Worm (Caenorhabditis elegans) whole organism, L4 larva: ENCODE data around the gene str-221.

ENCODE experiments used
- D1046.2 ChIP-seq: fragments of 200-800 bp; sonication (Bioruptor generic); IDR thresholded peaks from 2 replicates; pipeline ENCODE4 v1.3.6; 2022; ENCODE audit warnings: missing genetic modification characterization, missing compliant biosample characterization
- F26F4.8 ChIP-seq: fragments of 200-800 bp; sonication (Bioruptor generic); conservative IDR thresholded peaks from 2 replicates; pipeline ENCODE4 v1.3.6; 2022; ENCODE audit warnings: missing genetic modification characterization, missing compliant biosample characterization
- F44E2.7 ChIP-seq: fragments of 200-800 bp; sonication (Bioruptor generic); IDR thresholded peaks from 2 replicates; pipeline ENCODE4 v2.1.2; 2022; ENCODE audit warnings: missing genetic modification characterization, missing compliant biosample characterization
- R02D3.7 ChIP-seq: fragments of 150-350 bp; sonication (generic microtip); optimal IDR thresholded peaks from 3 replicates; lab custom pipeline; 2014; ENCODE audit warnings: missing biosample characterization, missing genetic modification characterization
- T26A8.4 ChIP-seq: fragments of 200-800 bp; sonication (Bioruptor generic); IDR thresholded peaks from 2 replicates; pipeline ENCODE4 v1.3.6; 2022; ENCODE audit warnings: missing genetic modification characterization, missing compliant biosample characterization
- Y48G9A.11 ChIP-seq: fragments of 200-800 bp; sonication (Bioruptor generic); IDR thresholded peaks from 2 replicates; pipeline ENCODE4 v1.3.6; 2022; ENCODE audit warnings: missing genetic modification reagents, missing genetic modification characterization, missing compliant biosample characterization
- Y75B8A.6 ChIP-seq: fragments of 200-800 bp; sonication (Bioruptor generic); IDR thresholded peaks from 2 replicates; pipeline ENCODE4 v1.3.6; 2022; ENCODE audit warnings: missing genetic modification reagents, missing genetic modification characterization, missing compliant biosample characterization
- aha-1 ChIP-seq: fragments of 150-350 bp; peaks from one replicate; lab custom pipeline; 2014; ENCODE audit warnings: missing biosample characterization, missing genetic modification characterization
- ama-1 ChIP-seq: fragments of 150-350 bp; optimal IDR thresholded peaks from 2 replicates; lab custom pipeline; 2014; ENCODE audit warnings: inconsistent platforms, mixed read lengths
- ceh-62 ChIP-seq: sonication (generic microtip); optimal IDR thresholded peaks from 2 replicates; lab custom pipeline; 2017; ENCODE audit warnings: missing biosample characterization, missing genetic modification characterization
- ces-1 ChIP-seq: fragments of 150-350 bp; sonication (generic microtip); optimal IDR thresholded peaks from 4 replicates; lab custom pipeline; 2014; ENCODE audit warnings: missing biosample characterization, missing genetic modification reagents, missing genetic modification characterization
- daf-16 ChIP-seq, 3 experiments: sonication (generic microtip); optimal IDR thresholded peaks; 2 replicates each; lab custom pipeline; 2016 to 2017; ENCODE audit warnings: missing genetic modification characterization in 3 of 3, missing genetic modification reagents in 3 of 3, mild to moderate bottlenecking in 2 of 3, missing compliant biosample characterization in 2 of 3, missing biosample characterization in 1 of 3, moderate library complexity in 1 of 3
- daf-19 ChIP-seq: fragments of 200-800 bp; sonication (Bioruptor generic); conservative IDR thresholded peaks from 2 replicates; pipeline ENCODE4 v1.3.6; 2022; ENCODE audit warnings: missing genetic modification characterization, missing compliant biosample characterization
- dmd-6 ChIP-seq: fragments of 200-800 bp; sonication (Bioruptor generic); IDR thresholded peaks from 2 replicates; pipeline ENCODE4 v1.3.6; 2022; ENCODE audit warnings: missing genetic modification reagents, missing genetic modification characterization, missing compliant biosample characterization
- dve-1 ChIP-seq: sonication (generic microtip); optimal IDR thresholded peaks from 2 replicates; lab custom pipeline; 2017; ENCODE audit warnings: antibody characterized with exemption, mild to moderate bottlenecking, missing genetic modification characterization, missing compliant biosample characterization; ENCODE audit not compliant: insufficient read depth
- egl-27 ChIP-seq: sonication (generic microtip); optimal IDR thresholded peaks from 3 replicates; lab custom pipeline; 2017; ENCODE audit warnings: missing biosample characterization, missing genetic modification reagents, missing genetic modification characterization
- hlh-11 ChIP-seq: fragments of 200-800 bp; sonication (Bioruptor generic); optimal IDR thresholded peaks from 2 replicates; lab custom pipeline; 2018; ENCODE audit warnings: mild to moderate bottlenecking, missing genetic modification characterization, missing compliant biosample characterization
- hlh-30 ChIP-seq: sonication (generic microtip); optimal IDR thresholded peaks from 2 replicates; lab custom pipeline; 2017; ENCODE audit warnings: antibody characterized with exemption, mild to moderate bottlenecking, missing genetic modification characterization, missing compliant biosample characterization; ENCODE audit not compliant: insufficient read depth
- jun-1 ChIP-seq: fragments of 150-350 bp; optimal IDR thresholded peaks from 2 replicates; lab custom pipeline; 2014; ENCODE audit warnings: missing biosample characterization, missing genetic modification reagents, missing genetic modification characterization
- lim-7 ChIP-seq: fragments of 200-800 bp; sonication (Bioruptor generic); IDR thresholded peaks from 2 replicates; pipeline ENCODE4 v1.3.6; 2022; ENCODE audit warnings: missing genetic modification characterization, missing compliant biosample characterization
- lin-39 ChIP-seq: fragments of 150-350 bp; optimal IDR thresholded peaks from 2 replicates; lab custom pipeline; 2014; ENCODE audit warnings: missing biosample characterization, missing genetic modification reagents, missing genetic modification characterization
- lir-3 ChIP-seq: sonication (generic microtip); optimal IDR thresholded peaks from 2 replicates; lab custom pipeline; 2016; ENCODE audit warnings: mild to moderate bottlenecking, missing genetic modification characterization, missing compliant biosample characterization
- madf-9 ChIP-seq: fragments of 200-800 bp; sonication (Bioruptor generic); conservative IDR thresholded peaks from 2 replicates; pipeline ENCODE4 v1.3.6; 2022; ENCODE audit warnings: missing genetic modification reagents, missing genetic modification characterization, missing compliant biosample characterization
- mdl-1 ChIP-seq, 2 experiments: fragments of 150-350 bp in 1 of 2; sonication (generic microtip) in 1 of 2; optimal IDR thresholded peaks; 2 replicates each; lab custom pipeline; 2014 to 2017; ENCODE audit warnings: missing biosample characterization in 2 of 2, missing genetic modification characterization in 2 of 2
- mep-1 ChIP-seq: fragments of 150-350 bp; sonication (generic microtip); optimal IDR thresholded peaks from 3 replicates; lab custom pipeline; 2014; ENCODE audit warnings: missing biosample characterization, missing genetic modification characterization
- mxl-3 ChIP-seq: fragments of 200-800 bp; sonication (Bioruptor generic); optimal IDR thresholded peaks from 2 replicates; lab custom pipeline; 2018; ENCODE audit warnings: mild to moderate bottlenecking, missing genetic modification characterization, missing compliant biosample characterization
- nhr-10 ChIP-seq: fragments of 150-350 bp; optimal IDR thresholded peaks from 2 replicates; lab custom pipeline; 2014; ENCODE audit warnings: missing biosample characterization, missing genetic modification characterization
- nhr-25 ChIP-seq: sonication (generic microtip); optimal IDR thresholded peaks from 2 replicates; lab custom pipeline; 2017; ENCODE audit warnings: missing genetic modification characterization, mild to moderate bottlenecking, missing compliant biosample characterization, antibody characterized with exemption, moderate library complexity, borderline replicate concordance; ENCODE audit not compliant: insufficient read depth
- nhr-28 ChIP-seq: fragments of 150-350 bp; optimal IDR thresholded peaks from 2 replicates; lab custom pipeline; 2014; ENCODE audit warnings: missing biosample characterization, missing genetic modification characterization
- nhr-41 ChIP-seq: fragments of 200-800 bp; sonication (Bioruptor generic); IDR thresholded peaks from 2 replicates; pipeline ENCODE4 v1.3.6; 2022; ENCODE audit warnings: missing genetic modification reagents, missing genetic modification characterization, missing compliant biosample characterization
- nhr-48 ChIP-seq: sonication (generic microtip); optimal IDR thresholded peaks from 2 replicates; lab custom pipeline; 2016; ENCODE audit warnings: mild to moderate bottlenecking, missing genetic modification characterization, missing compliant biosample characterization
- nhr-76 ChIP-seq: fragments of 150-350 bp; optimal IDR thresholded peaks from 2 replicates; lab custom pipeline; 2014; ENCODE audit warnings: missing biosample characterization, missing genetic modification characterization
- nhr-77 ChIP-seq: fragments of 150-350 bp; optimal IDR thresholded peaks from 2 replicates; lab custom pipeline; 2014; ENCODE audit warnings: missing biosample characterization, missing genetic modification characterization
- php-3 ChIP-seq: fragments of 200-800 bp; sonication (Bioruptor generic); IDR thresholded peaks from 2 replicates; pipeline ENCODE4 v1.3.6; 2022; ENCODE audit warnings: missing genetic modification reagents, missing genetic modification characterization, missing compliant biosample characterization
- skn-1 ChIP-seq: fragments of 150-350 bp; optimal IDR thresholded peaks from 2 replicates; lab custom pipeline; 2014; ENCODE audit warnings: missing biosample characterization, missing genetic modification characterization
- snpc-4 ChIP-seq: fragments of 150-350 bp; optimal IDR thresholded peaks from 2 replicates; lab custom pipeline; 2014; ENCODE audit warnings: missing biosample characterization, missing genetic modification characterization
- spr-1 ChIP-seq: sonication (generic microtip); optimal IDR thresholded peaks from 2 replicates; lab custom pipeline; 2016; ENCODE audit warnings: mild to moderate bottlenecking, missing genetic modification characterization, missing compliant biosample characterization
- tra-1 ChIP-seq: fragments of 200-800 bp; sonication (Bioruptor generic); IDR thresholded peaks from 2 replicates; pipeline ENCODE4 v1.3.6; 2022; ENCODE audit warnings: missing genetic modification reagents, missing genetic modification characterization, missing compliant biosample characterization
- unc-130 ChIP-seq: sonication (generic microtip); optimal IDR thresholded peaks from 2 replicates; lab custom pipeline; 2016; ENCODE audit warnings: missing genetic modification reagents, missing genetic modification characterization, missing compliant biosample characterization
- unc-39 ChIP-seq: sonication (generic microtip); optimal IDR thresholded peaks from 2 replicates; lab custom pipeline; 2017; ENCODE audit warnings: missing biosample characterization, missing genetic modification characterization
- unc-62 ChIP-seq, 3 experiments: fragments of 150-350 bp in 1 of 3; sonication (generic microtip); optimal IDR thresholded peaks in 2 of 3; peaks in 1 of 3; 1 replicate in 1 of 3; 2 replicates in 2 of 3; lab custom pipeline; 2014 to 2017; ENCODE audit warnings: missing biosample characterization in 3 of 3, missing genetic modification characterization in 3 of 3, missing genetic modification reagents in 3 of 3, missing genotype in 1 of 3
- zfp-3 ChIP-seq: fragments of 200-800 bp; sonication (Bioruptor generic); conservative IDR thresholded peaks from 2 replicates; pipeline ENCODE4 v1.3.6; 2022; ENCODE audit warnings: missing genetic modification reagents, missing genetic modification characterization, missing compliant biosample characterization
- zip-11 ChIP-seq: fragments of 200-800 bp; sonication (Bioruptor generic); IDR thresholded peaks from 2 replicates; pipeline ENCODE4 v1.3.6; 2022; ENCODE audit warnings: missing genetic modification characterization, missing compliant biosample characterization
- ztf-7 ChIP-seq: fragments of 150-350 bp; optimal IDR thresholded peaks from 2 replicates; lab custom pipeline; 2014; ENCODE audit warnings: missing biosample characterization, missing genetic modification characterization

str-221 gene

ce11 chrV:1618760-1619159 is 21.3 kb upstream of the str-221 start, which contains the start of gene nhr-179:
Gene nhr-179 (minus strand): TSS chrV:1618860.
- TF ChIP-seq R02D3.7, result no peak
- TF ChIP-seq unc-39 (tag; lab: Kevin White, UChicago), result no peak
- no peak for TF ChIP-seq jun-1 (tag; lab: Kevin White, UChicago)
- no peak for TF ChIP-seq egl-27 (tag; lab: Kevin White, UChicago)
- no peak for TF ChIP-seq php-3 (GFP tag; lab: Robert Waterston, UW)
- TF ChIP-seq spr-1 (tag; lab: Kevin White, UChicago), result no peak
- TF ChIP-seq mxl-3 (GFP tag; lab: Kevin White, UChicago), result no peak
- TF ChIP-seq ceh-62 (tag; lab: Kevin White, UChicago), result no peak
- TF ChIP-seq hlh-30 (tag; lab: Kevin White, UChicago), result no peak
- TF ChIP-seq F44E2.7, result no peak
- no peak for TF ChIP-seq lim-7 (GFP tag; lab: Robert Waterston, UW)
- TF ChIP-seq dve-1 (tag; lab: Kevin White, UChicago), result no peak
- no peak for TF ChIP-seq nhr-48 (tag; lab: Kevin White, UChicago)
- TF ChIP-seq D1046.2 (GFP tag; lab: Robert Waterston, UW), result no peak
- TF ChIP-seq unc-130 (GFP tag; lab: Kevin White, UChicago), result no peak

- TF ChIP-seq dmd-6 (GFP tag; lab: Robert Waterston, UW) (peak; percentile 15; the same call in 1 of the 2 replicates), nhr-41 (no peak), lim-7 (GFP tag; lab: Robert Waterston, UW) (no peak), daf-19 (GFP tag; lab: Robert Waterston, UW) (no peak), dve-1 (tag; lab: Kevin White, UChicago) (peak; percentile 20), zfp-3 (no peak), Y75B8A.6 (no peak), T26A8.4 (GFP tag; lab: Robert Waterston, UW) (no peak)
Measured at ce11 chrV:1620537-1620936, 19.6 kb upstream of the str-221 start.

- TF ChIP-seq hlh-11 (peak; percentile 29), mdl-1 (tag; optimal IDR thresholded peaks at IDR 0.05; lab: Kevin White, UChicago) (no peak), daf-16 (GFP tag; optimal IDR thresholded peaks at IDR 0.05; lab: Kevin White, UChicago) (no peak), daf-16 (tag; optimal IDR thresholded peaks at IDR 0.05; lab: Kevin White, UChicago) (peak; percentile 83), ces-1 (no peak), nhr-77 (tag; lab: Kevin White, UChicago) (peak; percentile 25), F26F4.8 (GFP tag; lab: Robert Waterston, UW) (no peak), hlh-30 (tag; lab: Kevin White, UChicago) (peak; percentile 48)
Measured at ce11 chrV:1621494-1621893, 18.6 kb upstream of the str-221 start, which contains the start of gene nhr-117. Gene nhr-117 (minus strand): TSS chrV:1621520.

ce11 chrV:1623429-1623828 is 16.7 kb upstream of the str-221 start:
- TF ChIP-seq nhr-76 (tag; lab: Kevin White, UChicago), result no peak
- TF ChIP-seq aha-1 (tag; lab: Kevin White, UChicago), result peak; percentile 94

ce11 chrV:1624340-1624739 is 15.8 kb upstream of the str-221 start, which contains the start of gene nhr-110:
Gene nhr-110 (minus strand): TSS chrV:1624440.
- TF ChIP-seq zip-11 (GFP tag; lab: Robert Waterston, UW) (no peak), hlh-11 (no peak), php-3 (GFP tag; lab: Robert Waterston, UW) (no peak), nhr-25 (tag; lab: Kevin White, UChicago) (no peak), Y48G9A.11 (GFP tag; lab: Robert Waterston, UW) (no peak), ztf-7 (tag; lab: Kevin White, UChicago) (no peak), snpc-4 (tag; lab: Kevin White, UChicago) (no peak), ama-1 (lab: Kevin White, UChicago) (no peak), lin-39 (tag; lab: Kevin White, UChicago) (no peak), nhr-41 (no peak), madf-9 (GFP tag; lab: Robert Waterston, UW) (no peak), nhr-28 (tag; lab: Kevin White, UChicago) (peak; percentile 16), lir-3 (no peak), nhr-10 (tag; lab: Kevin White, UChicago) (no peak), skn-1 (no peak), tra-1 (GFP tag; lab: Robert Waterston, UW) (no peak), unc-62 (GFP tag; optimal IDR thresholded peaks at IDR 0.05 in 1 of 2; lab: Kevin White, UChicago) (peak in 1 of 2 experiments; percentile 46), unc-62 (tag; optimal IDR thresholded peaks at IDR 0.05; lab: Kevin White, UChicago) (no peak), mep-1 (tag; lab: Kevin White, UChicago) (no peak)
